Worm (Caenorhabditis elegans) whole organism, L1 larva: ENCODE results near the gene serp-1.1.
A peak's percentile ranks its signal among the peaks of the same experiment; 100 is the strongest.

Source experiments
- F16B12.6 ChIP-seq: fragments of 150-350 bp; optimal IDR thresholded peaks from 2 replicates; lab custom pipeline; 2014; ENCODE audit warnings: missing biosample characterization, missing genetic modification characterization
- Y116A8C.19 ChIP-seq: sonication (generic microtip); optimal IDR thresholded peaks from 2 replicates; lab custom pipeline; 2016; ENCODE audit warnings: missing compliant biosample characterization, missing genetic modification characterization, borderline replicate concordance
- aha-1 ChIP-seq: fragments of 150-350 bp; optimal IDR thresholded peaks from 2 replicates; lab custom pipeline; 2014; ENCODE audit warnings: missing biosample characterization, missing genetic modification characterization
- aly-2 ChIP-seq: fragments of 150-350 bp; optimal IDR thresholded peaks from 2 replicates; lab custom pipeline; 2014; ENCODE audit warnings: missing biosample characterization, missing genetic modification characterization
- ama-1 ChIP-seq: fragments of 150-350 bp; optimal IDR thresholded peaks from 2 replicates; lab custom pipeline; 2014
- blmp-1 ChIP-seq: fragments of 150-350 bp; optimal IDR thresholded peaks from 2 replicates; lab custom pipeline; 2014; ENCODE audit warnings: missing biosample characterization, missing genetic modification characterization
- ceh-8 ChIP-seq: fragments of 200-800 bp; sonication (Bioruptor generic); optimal IDR thresholded peaks from 2 replicates; lab custom pipeline; 2018; ENCODE audit warnings: mild to moderate bottlenecking, missing genetic modification characterization, moderate library complexity, missing compliant biosample characterization
- ceh-82 ChIP-seq, 3 experiments: fragments of 150-350 bp in 1 of 3; sonication (generic microtip) in 2 of 3; optimal IDR thresholded peaks; 2 replicates each; lab custom pipeline; 2014 to 2017; ENCODE audit warnings: missing biosample characterization in 3 of 3, missing genetic modification characterization in 3 of 3
- ceh-90 ChIP-seq: sonication (generic microtip); optimal IDR thresholded peaks from 2 replicates; lab custom pipeline; 2016; ENCODE audit warnings: missing genetic modification characterization, missing compliant biosample characterization
- ces-1 ChIP-seq: fragments of 150-350 bp; optimal IDR thresholded peaks from 2 replicates; lab custom pipeline; 2014; ENCODE audit warnings: missing biosample characterization, missing genetic modification reagents, missing genetic modification characterization
- dpl-1 ChIP-seq, 3 experiments: fragments of 150-350 bp in 2 of 3; sonication (generic microtip) in 1 of 3; optimal IDR thresholded peaks; 2 replicates each; lab custom pipeline; 2014 to 2017; ENCODE audit warnings: missing biosample characterization in 3 of 3, missing genetic modification characterization in 3 of 3, missing genetic modification reagents in 3 of 3
- dsc-1 ChIP-seq: sonication (generic microtip); optimal IDR thresholded peaks from 2 replicates; lab custom pipeline; 2016; ENCODE audit warnings: mild to moderate bottlenecking, missing genetic modification characterization, missing compliant biosample characterization
- efl-3 ChIP-seq: fragments of 200-800 bp; sonication (Bioruptor generic); optimal IDR thresholded peaks from 2 replicates; lab custom pipeline; 2018; ENCODE audit warnings: mild to moderate bottlenecking, missing genetic modification characterization, missing compliant biosample characterization
- egl-13 ChIP-seq: sonication (generic microtip); optimal IDR thresholded peaks from 2 replicates; lab custom pipeline; 2016; ENCODE audit warnings: missing genotype, missing genetic modification reagents, missing genetic modification characterization, missing compliant biosample characterization
- egl-27 ChIP-seq, 2 experiments: fragments of 150-350 bp in 1 of 2; sonication (generic microtip); optimal IDR thresholded peaks; 3 replicates each; lab custom pipeline; 2017 to 2018; ENCODE audit warnings: missing biosample characterization in 2 of 2, missing genetic modification characterization in 2 of 2, missing genetic modification reagents in 2 of 2
- elt-2 ChIP-seq: sonication (generic microtip); optimal IDR thresholded peaks from 2 replicates; lab custom pipeline; 2016; ENCODE audit warnings: missing genetic modification characterization, mild to moderate bottlenecking, inconsistent platforms, missing compliant biosample characterization, missing genetic modification reagents
- elt-3 ChIP-seq, 6 experiments: fragments of 150-350 bp in 1 of 6; sonication (generic microtip); optimal IDR thresholded peaks; 2 replicates each; lab custom pipeline; 2017 to 2018; ENCODE audit warnings: missing biosample characterization in 6 of 6, missing genetic modification characterization in 6 of 6, inconsistent platforms in 1 of 6
- ets-5 ChIP-seq: fragments of 200-800 bp; sonication (Bioruptor generic); IDR thresholded peaks from 2 replicates; pipeline ENCODE4 v1.3.6; 2022; ENCODE audit warnings: missing genetic modification characterization, missing compliant biosample characterization
- fkh-10 ChIP-seq: sonication (generic microtip); optimal IDR thresholded peaks from 2 replicates; lab custom pipeline; 2017; ENCODE audit warnings: missing biosample characterization, missing genetic modification reagents, missing genetic modification characterization
- fkh-4 ChIP-seq: sonication (generic microtip); optimal IDR thresholded peaks from 2 replicates; lab custom pipeline; 2016; ENCODE audit warnings: missing compliant biosample characterization, missing genetic modification characterization, borderline replicate concordance
- fkh-8 ChIP-seq: sonication (generic microtip); optimal IDR thresholded peaks from 2 replicates; lab custom pipeline; 2016; ENCODE audit warnings: mild to moderate bottlenecking, missing genetic modification characterization, missing compliant biosample characterization
- hlh-4 ChIP-seq: sonication (generic microtip); optimal IDR thresholded peaks from 2 replicates; lab custom pipeline; 2016; ENCODE audit warnings: mild to moderate bottlenecking, missing genetic modification characterization, missing compliant biosample characterization
- isw-1 ChIP-seq: fragments of 200-800 bp; sonication (Bioruptor generic); IDR thresholded peaks from 2 replicates; pipeline ENCODE4 v1.3.6; 2022; ENCODE audit warnings: missing genetic modification characterization, missing compliant biosample characterization
- jun-1 ChIP-seq: fragments of 150-350 bp; optimal IDR thresholded peaks from 2 replicates; lab custom pipeline; 2014; ENCODE audit warnings: missing biosample characterization, missing genetic modification reagents, missing genetic modification characterization
- lin-14 ChIP-seq: fragments of 200-800 bp; sonication (Bioruptor generic); optimal IDR thresholded peaks from 2 replicates; lab custom pipeline; 2018; ENCODE audit warnings: mild to moderate bottlenecking, missing genetic modification characterization, moderate library complexity, missing compliant biosample characterization
- lin-15B ChIP-seq: fragments of 150-350 bp; sonication (generic microtip); optimal IDR thresholded peaks from 3 replicates; lab custom pipeline; 2014; ENCODE audit warnings: missing biosample characterization, missing genetic modification characterization
- lin-35 ChIP-seq, 2 experiments: fragments of 150-350 bp; optimal IDR thresholded peaks; 2 replicates each; lab custom pipeline; 2014; ENCODE audit warnings: missing biosample characterization in 2 of 2, missing genetic modification characterization in 2 of 2, missing genetic modification reagents in 2 of 2
- lin-39 ChIP-seq: fragments of 150-350 bp; optimal IDR thresholded peaks from 2 replicates; lab custom pipeline; 2014; ENCODE audit warnings: missing biosample characterization, missing genetic modification reagents, missing genetic modification characterization
- lir-3 ChIP-seq: sonication (generic microtip); optimal IDR thresholded peaks from 2 replicates; lab custom pipeline; 2016; ENCODE audit warnings: mild to moderate bottlenecking, missing genetic modification characterization, moderate library complexity, missing compliant biosample characterization; ENCODE audit not compliant: poor library complexity
- mab-9 ChIP-seq: fragments of 200-800 bp; sonication (Bioruptor generic); IDR thresholded peaks from 2 replicates; pipeline ENCODE4 v1.3.6; 2022; ENCODE audit warnings: missing genetic modification reagents, missing genetic modification characterization, missing compliant biosample characterization
- mdl-1 ChIP-seq, 2 experiments: fragments of 150-350 bp; optimal IDR thresholded peaks; 2 replicates each; lab custom pipeline; 2014 to 2017; ENCODE audit warnings: missing biosample characterization in 2 of 2, missing genetic modification characterization in 2 of 2, inconsistent platforms in 1 of 2
- mef-2 ChIP-seq: fragments of 150-350 bp; optimal IDR thresholded peaks from 2 replicates; lab custom pipeline; 2014; ENCODE audit warnings: missing biosample characterization, missing genetic modification characterization
- nhr-11 ChIP-seq: fragments of 150-350 bp; optimal IDR thresholded peaks from 2 replicates; lab custom pipeline; 2014; ENCODE audit warnings: missing biosample characterization, missing genetic modification characterization
- nhr-12 ChIP-seq: sonication (generic microtip); optimal IDR thresholded peaks from 2 replicates; lab custom pipeline; 2017; ENCODE audit warnings: missing biosample characterization, missing genetic modification characterization
- nhr-20 ChIP-seq: sonication (generic microtip); optimal IDR thresholded peaks from 2 replicates; lab custom pipeline; 2016; ENCODE audit warnings: mild to moderate bottlenecking, missing genetic modification characterization, missing compliant biosample characterization
- nhr-47 ChIP-seq: sonication (generic microtip); optimal IDR thresholded peaks from 2 replicates; lab custom pipeline; 2016; ENCODE audit warnings: mild to moderate bottlenecking, missing genetic modification characterization, moderate library complexity, missing compliant biosample characterization
- nhr-71 ChIP-seq: sonication (generic microtip); optimal IDR thresholded peaks from 2 replicates; lab custom pipeline; 2016; ENCODE audit warnings: mild to moderate bottlenecking, missing genetic modification characterization, moderate library complexity, missing compliant biosample characterization
- nhr-76 ChIP-seq: sonication (generic microtip); optimal IDR thresholded peaks from 2 replicates; lab custom pipeline; 2017; ENCODE audit warnings: missing biosample characterization, missing genetic modification characterization
- nhr-84 ChIP-seq: sonication (generic microtip); optimal IDR thresholded peaks from 2 replicates; lab custom pipeline; 2017; ENCODE audit warnings: missing biosample characterization, missing genetic modification characterization
- nhr-85 ChIP-seq: sonication (generic microtip); peaks from one replicate; lab custom pipeline; 2016; ENCODE audit warnings: missing genetic modification characterization, inconsistent platforms, missing compliant biosample characterization
- nhr-90 ChIP-seq: sonication (generic microtip); optimal IDR thresholded peaks from 2 replicates; lab custom pipeline; 2016; ENCODE audit warnings: mild to moderate bottlenecking, missing genetic modification characterization, missing compliant biosample characterization; ENCODE audit not compliant: poor library complexity
- pag-3 ChIP-seq: sonication (generic microtip); optimal IDR thresholded peaks from 2 replicates; lab custom pipeline; 2017; ENCODE audit warnings: missing genetic modification characterization, mild to moderate bottlenecking, missing compliant biosample characterization, antibody characterized with exemption, borderline replicate concordance; ENCODE audit not compliant: insufficient read depth
- pax-3 ChIP-seq: fragments of 200-800 bp; sonication (Bioruptor generic); optimal IDR thresholded peaks from 2 replicates; lab custom pipeline; 2018; ENCODE audit warnings: mild to moderate bottlenecking, missing genetic modification characterization, moderate library complexity, missing compliant biosample characterization
- skn-1 ChIP-seq: fragments of 150-350 bp; optimal IDR thresholded peaks from 2 replicates; lab custom pipeline; 2014; ENCODE audit warnings: missing biosample characterization, missing genetic modification characterization
- sptf-1 ChIP-seq: fragments of 150-350 bp; optimal IDR thresholded peaks from 2 replicates; lab custom pipeline; 2014; ENCODE audit warnings: missing biosample characterization, missing genetic modification characterization
- tbx-2 ChIP-seq: sonication (generic microtip); optimal IDR thresholded peaks from 2 replicates; lab custom pipeline; 2016; ENCODE audit warnings: missing genetic modification characterization, missing compliant biosample characterization
- tlp-1 ChIP-seq: fragments of 150-350 bp; optimal IDR thresholded peaks from 2 replicates; lab custom pipeline; 2014; ENCODE audit warnings: missing biosample characterization, missing genetic modification characterization
- unc-86 ChIP-seq: sonication (generic microtip); optimal IDR thresholded peaks from 2 replicates; lab custom pipeline; 2016; ENCODE audit warnings: missing genetic modification characterization, missing compliant biosample characterization
- vab-15 ChIP-seq: sonication (generic microtip); optimal IDR thresholded peaks from 2 replicates; lab custom pipeline; 2017; ENCODE audit warnings: missing genotype, mild to moderate bottlenecking, missing genetic modification characterization, missing compliant biosample characterization
- xbp-1 ChIP-seq: sonication (generic microtip); optimal IDR thresholded peaks from 2 replicates; lab custom pipeline; 2016; ENCODE audit warnings: missing genetic modification characterization, missing compliant biosample characterization
- zip-4 ChIP-seq: fragments of 200-800 bp; sonication (Bioruptor generic); optimal IDR thresholded peaks from 2 replicates; lab custom pipeline; 2018; ENCODE audit warnings: mild to moderate bottlenecking, missing genetic modification characterization, moderate library complexity, missing compliant biosample characterization

Gene serp-1.1

DNA sequence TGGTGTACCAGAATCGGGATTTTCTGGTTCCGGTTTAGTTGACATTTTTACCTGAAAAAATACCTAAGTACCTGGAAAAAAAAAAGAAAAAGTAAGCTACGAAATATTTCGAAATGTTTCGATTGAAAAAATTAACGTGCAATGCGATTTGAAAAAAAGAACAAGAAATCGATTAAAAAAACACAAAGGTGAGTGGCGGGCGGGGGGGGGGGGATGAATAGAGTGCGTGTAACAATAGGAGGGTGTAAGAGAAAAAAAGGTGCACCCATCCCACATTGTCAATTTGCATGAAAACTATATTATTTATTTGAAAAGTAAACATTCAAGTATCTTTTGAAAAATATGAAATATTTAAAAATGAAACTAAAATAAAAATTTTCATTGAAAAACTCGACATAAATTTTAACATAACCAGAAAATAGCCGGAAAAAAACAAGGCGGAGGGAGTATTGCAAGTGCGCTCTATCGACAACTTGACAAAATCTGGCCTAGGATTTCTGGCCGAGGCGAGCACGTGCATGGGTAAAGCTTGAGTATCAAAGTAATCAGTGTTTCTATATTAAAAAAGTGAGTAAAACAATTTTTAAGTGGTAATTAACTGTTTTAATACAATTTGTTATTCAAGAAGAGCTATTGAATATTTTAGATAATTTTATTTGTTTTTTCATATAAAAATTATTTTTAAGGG, 24.6 kb downstream of the serp-1.1 start, which contains the start of the genes csb-1 and F53H4.4:
TSS of gene csb-1 (minus strand) at position 51 of the 688 bp plus-strand sequence.
TSS of gene F53H4.4 (plus strand) at position 520 of the 688 bp plus-strand sequence.
- TF ChIP-seq lin-15B (peak; percentile 79), egl-13 (peak; percentile 59), dsc-1 (tag; lab: Kevin White, UChicago) (peak; percentile 54), zip-4 (GFP tag; lab: Kevin White, UChicago) (no peak), lin-14 (GFP tag; lab: Kevin White, UChicago) (peak; percentile 90), aha-1 (no peak), Y116A8C.19 (tag; lab: Kevin White, UChicago) (no peak), isw-1 (GFP tag; lab: Robert Waterston, UW) (peak; percentile 26), fkh-4 (tag; lab: Kevin White, UChicago) (peak; percentile 15), ceh-90 (tag; lab: Kevin White, UChicago) (peak; percentile 47), dpl-1 (GFP tag; optimal IDR thresholded peaks at IDR 0.05; lab: Kevin White, UChicago) (peak; percentile 52 to 73 (median 59)), sptf-1 (tag; lab: Kevin White, UChicago) (no peak), nhr-71 (peak; percentile 86), nhr-85 (tag; lab: Kevin White, UChicago) (peak; percentile 55), mef-2 (tag; lab: Kevin White, UChicago) (no peak), nhr-11 (tag; lab: Kevin White, UChicago) (no peak), mab-9 (GFP tag; lab: Robert Waterston, UW) (no peak), nhr-12 (tag; lab: Kevin White, UChicago) (no peak), nhr-47 (peak; percentile 79), pag-3 (tag; lab: Kevin White, UChicago) (peak; percentile 54), nhr-84 (no peak), jun-1 (tag; lab: Kevin White, UChicago) (no peak), nhr-90 (tag; lab: Kevin White, UChicago) (peak; percentile 77), skn-1 (peak; percentile 58), mdl-1 (tag; optimal IDR thresholded peaks at IDR 0.05; lab: Kevin White, UChicago) (peak; percentile 26 to 97), lin-39 (tag; lab: Kevin White, UChicago) (no peak), lir-3 (peak; percentile 80), ama-1 (lab: Kevin White, UChicago) (no peak), nhr-20 (tag; lab: Kevin White, UChicago) (peak; percentile 80), ceh-8 (GFP tag; lab: Kevin White, UChicago) (no peak), blmp-1 (peak; percentile 71), xbp-1 (tag; lab: Kevin White, UChicago) (peak; percentile 60), efl-3 (GFP tag; lab: Kevin White, UChicago) (no peak), tlp-1 (no peak), F16B12.6 (peak; percentile 17), egl-27 (tag; optimal IDR thresholded peaks at IDR 0.05; lab: Kevin White, UChicago) (no peak), elt-3 (tag; optimal IDR thresholded peaks at IDR 0.05; lab: Kevin White, UChicago) (peak in 1 of 6 experiments; percentile 49), aly-2 (tag; lab: Kevin White, UChicago) (no peak), elt-2 (peak; percentile 21), tbx-2 (tag; lab: Kevin White, UChicago) (peak; percentile 75), pax-3 (tag; lab: Kevin White, UChicago) (no peak), ets-5 (GFP tag; lab: Robert Waterston, UW) (no peak), ces-1 (GFP tag; lab: Kevin White, UChicago) (no peak), nhr-76 (tag; lab: Kevin White, UChicago) (no peak), ceh-82 (tag; optimal IDR thresholded peaks at IDR 0.05; lab: Kevin White, UChicago) (peak in 2 of 3 experiments; percentile 30 to 62), vab-15 (tag; lab: Kevin White, UChicago) (no peak), fkh-8 (tag; lab: Kevin White, UChicago) (peak; percentile 78), lin-35 (GFP tag; optimal IDR thresholded peaks at IDR 0.05; lab: Kevin White, UChicago) (peak; percentile 66 to 76), hlh-4 (no peak), fkh-10 (GFP tag; lab: Kevin White, UChicago) (peak; percentile 38), unc-86 (tag; lab: Kevin White, UChicago) (peak; percentile 36)
